Fruit fly (Drosophila melanogaster): ENCODE measurements around the gene tal-3A.

- no peak for TF ChIP-seq Sox15 (GFP tag; optimal IDR thresholded peaks at IDR 0.05)
- TF ChIP-seq pdm3 (GFP tag; optimal IDR thresholded peaks at IDR 0.05): no peak
Observed at dm6 chr3R:13837807-13838206, 24.9 kb downstream of the tal-3A start, which contains the start of gene Nsf2.
